Worm (Caenorhabditis elegans) whole organism, early embryonic: Measurements from ENCODE around the gene egl-45.
A peak's percentile ranks its signal among the peaks of the same experiment; 100 is the strongest.

Source experiments
- B0310.2 ChIP-seq: sonication (generic microtip); optimal IDR thresholded peaks from 2 replicates; lab custom pipeline; 2016; ENCODE audit warnings: mild to moderate bottlenecking, missing genetic modification characterization, missing compliant biosample characterization
- F13C5.2 ChIP-seq: sonication (generic microtip); optimal IDR thresholded peaks from 2 replicates; lab custom pipeline; 2017; ENCODE audit warnings: mild to moderate bottlenecking, missing genetic modification characterization, inconsistent platforms, missing compliant biosample characterization
- aly-1 ChIP-seq: sonication (generic microtip); optimal IDR thresholded peaks from 2 replicates; lab custom pipeline; 2016; ENCODE audit warnings: missing genetic modification characterization, missing compliant biosample characterization
- ama-1 ChIP-seq: fragments of 150-350 bp; optimal IDR thresholded peaks from 2 replicates; lab custom pipeline; 2014
- ceh-13 ChIP-seq: fragments of 200-800 bp; sonication (Bioruptor generic); optimal IDR thresholded peaks from 2 replicates; lab custom pipeline; 2018; ENCODE audit warnings: mild to moderate bottlenecking, missing genetic modification characterization, missing compliant biosample characterization
- ceh-36 ChIP-seq: sonication (generic microtip); optimal IDR thresholded peaks from 2 replicates; lab custom pipeline; 2016; ENCODE audit warnings: missing genetic modification characterization, inconsistent platforms, missing compliant biosample characterization
- ets-7 ChIP-seq: sonication (generic microtip); optimal IDR thresholded peaks from 2 replicates; lab custom pipeline; 2016; ENCODE audit warnings: missing genotype, missing genetic modification characterization, missing compliant biosample characterization
- flt-1 ChIP-seq: fragments of 200-800 bp; sonication (Bioruptor generic); IDR thresholded peaks from 2 replicates; pipeline ENCODE4 v1.3.6; 2022; ENCODE audit warnings: missing genetic modification characterization, missing compliant biosample characterization
- hmbx-1 ChIP-seq: sonication (generic microtip); optimal IDR thresholded peaks from 2 replicates; lab custom pipeline; 2016; ENCODE audit warnings: mild to moderate bottlenecking, missing genetic modification characterization, missing compliant biosample characterization
- hmg-4 ChIP-seq: fragments of 200-800 bp; sonication (Bioruptor generic); optimal IDR thresholded peaks from 2 replicates; lab custom pipeline; 2018; ENCODE audit warnings: mild to moderate bottlenecking, missing genetic modification characterization, missing compliant biosample characterization
- hnd-1 ChIP-seq: sonication (generic microtip); optimal IDR thresholded peaks from 2 replicates; lab custom pipeline; 2016; ENCODE audit warnings: missing genetic modification characterization, missing compliant biosample characterization
- pes-1 ChIP-seq: fragments of 200-800 bp; sonication (Bioruptor generic); IDR thresholded peaks from 2 replicates; pipeline ENCODE4 v1.3.6; 2022; ENCODE audit warnings: missing genetic modification reagents, missing genetic modification characterization, missing compliant biosample characterization
- scrt-1 ChIP-seq: fragments of 200-800 bp; sonication (Bioruptor generic); IDR thresholded peaks from 2 replicates; pipeline ENCODE4 v1.3.6; 2022; ENCODE audit warnings: missing genetic modification characterization, missing compliant biosample characterization
- sea-1 ChIP-seq: fragments of 200-800 bp; sonication (Bioruptor generic); conservative IDR thresholded peaks from 2 replicates; pipeline ENCODE4 v1.3.6; 2022; ENCODE audit warnings: missing genetic modification characterization, missing compliant biosample characterization
- tbx-11 ChIP-seq: fragments of 200-800 bp; sonication (Bioruptor generic); IDR thresholded peaks from 2 replicates; pipeline ENCODE4 v1.3.6; 2022; ENCODE audit warnings: missing genetic modification characterization, missing compliant biosample characterization
- tbx-37 ChIP-seq: fragments of 200-800 bp; sonication (Bioruptor generic); conservative IDR thresholded peaks from 2 replicates; pipeline ENCODE4 v1.3.6; 2022; ENCODE audit warnings: missing genetic modification reagents, missing genetic modification characterization, missing compliant biosample characterization
- tra-4 ChIP-seq: sonication (generic microtip); optimal IDR thresholded peaks from 2 replicates; lab custom pipeline; 2017; ENCODE audit warnings: missing genetic modification characterization, missing compliant biosample characterization

egl-45 gene

ce11 chrIII:7860885-7861284 lies 32.5 kb upstream of the egl-45 start, which contains the start of gene cuc-1:
Gene cuc-1, minus strand, starts transcription at chrIII:7860985.
- no peak for TF ChIP-seq B0310.2 (tag; lab: Kevin White, UChicago)

- TF ChIP-seq flt-1: no peak
- TF ChIP-seq F13C5.2 (tag; lab: Kevin White, UChicago): no peak
- no peak for TF ChIP-seq hmbx-1
- TF ChIP-seq ceh-13 (GFP tag; lab: Kevin White, UChicago): no peak
- no peak for TF ChIP-seq tbx-11 (GFP tag; lab: Robert Waterston, UW)
- no peak for TF ChIP-seq tbx-37
- TF ChIP-seq tra-4 (tag; lab: Kevin White, UChicago): no peak
- TF ChIP-seq pes-1 (GFP tag; lab: Robert Waterston, UW): no peak
- no peak for TF ChIP-seq hnd-1 (tag; lab: Kevin White, UChicago)
- TF ChIP-seq ets-7: no peak
- TF ChIP-seq ceh-36 (tag; lab: Kevin White, UChicago): no peak
- TF ChIP-seq hmg-4: no peak
- no peak for TF ChIP-seq sea-1 (GFP tag; lab: Robert Waterston, UW)
- no peak for TF ChIP-seq scrt-1
- no peak for TF ChIP-seq aly-1 (tag; lab: Kevin White, UChicago)
- no peak for TF ChIP-seq ama-1 (lab: Kevin White, UChicago)
- no peak for TF ChIP-seq B0310.2 (tag; lab: Kevin White, UChicago)
Observed at ce11 chrIII:7859313-7859712, 30.9 kb upstream of the egl-45 start, which contains the start of gene tomm-7. Gene tomm-7, plus strand, starts transcription at chrIII:7859613.

- TF ChIP-seq sea-1 (GFP tag; lab: Robert Waterston, UW): no peak
- TF ChIP-seq tbx-37: 0 out of 2 replicates have a peak, but pooled peaks have one; percentile 14
Observed at ce11 chrIII:7858407-7859029, 30.1 kb upstream of the egl-45 start, which contains the start of the genes coq-5 and ufm-1. Gene coq-5, minus strand, starts transcription at chrIII:7858457. Gene ufm-1, plus strand, starts transcription at chrIII:7858979.

ce11 chrIII:7857142-7857541 lies 28.7 kb upstream of the egl-45 start, which contains the start of gene tag-307:
Gene tag-307, minus strand, starts transcription at chrIII:7857242.
- TF ChIP-seq tra-4 (tag; lab: Kevin White, UChicago) (no peak), hmbx-1 (no peak), ceh-36 (tag; lab: Kevin White, UChicago) (no peak)

ce11 chrIII:7855468-7855867 lies 27.0 kb upstream of the egl-45 start:
- TF ChIP-seq tra-4 (tag; lab: Kevin White, UChicago) (no peak), hnd-1 (tag; lab: Kevin White, UChicago) (no peak), F13C5.2 (tag; lab: Kevin White, UChicago) (no peak), hmg-4 (no peak), ceh-13 (GFP tag; lab: Kevin White, UChicago) (no peak), flt-1 (no peak), scrt-1 (no peak), B0310.2 (tag; lab: Kevin White, UChicago) (no peak), hmbx-1 (no peak), pes-1 (GFP tag; lab: Robert Waterston, UW) (no peak), ama-1 (lab: Kevin White, UChicago) (no peak), aly-1 (tag; lab: Kevin White, UChicago) (no peak)

ce11 chrIII:7854494-7855184 lies 26.2 kb upstream of the egl-45 start, which contains the start of gene rpl-35:
Gene rpl-35, plus strand, starts transcription at chrIII:7855134.
- TF ChIP-seq aly-1 (tag; lab: Kevin White, UChicago): no peak
- peak; percentile 80 for TF ChIP-seq flt-1
- TF ChIP-seq tbx-37: peak; percentile 74
- peak; percentile 77 for TF ChIP-seq sea-1 (GFP tag; lab: Robert Waterston, UW)
- TF ChIP-seq ceh-13 (GFP tag; lab: Kevin White, UChicago): peak; percentile 49
- TF ChIP-seq ceh-36 (tag; lab: Kevin White, UChicago): peak; percentile 64
- peak; percentile 52 for TF ChIP-seq hnd-1 (tag; lab: Kevin White, UChicago)
- TF ChIP-seq ama-1 (lab: Kevin White, UChicago): no peak
- no peak for TF ChIP-seq hmg-4
- TF ChIP-seq tbx-11 (GFP tag; lab: Robert Waterston, UW): peak; percentile 82
- peak; percentile 41 for TF ChIP-seq tra-4 (tag; lab: Kevin White, UChicago)
- peak; percentile 77 for TF ChIP-seq pes-1 (GFP tag; lab: Robert Waterston, UW)
- peak; percentile 72 for TF ChIP-seq scrt-1
- TF ChIP-seq B0310.2 (tag; lab: Kevin White, UChicago): peak; percentile 50
- TF ChIP-seq F13C5.2 (tag; lab: Kevin White, UChicago): peak; percentile 98
- peak; percentile 67 for TF ChIP-seq hmbx-1
- peak; percentile 56 for TF ChIP-seq ets-7

ce11 chrIII:7848173-7848572 lies 19.7 kb upstream of the egl-45 start:
- TF ChIP-seq F13C5.2 (tag; lab: Kevin White, UChicago) (no peak), ceh-36 (tag; lab: Kevin White, UChicago) (no peak), hmg-4 (no peak), scrt-1 (no peak), tbx-37 (no peak), ets-7 (no peak), sea-1 (GFP tag; lab: Robert Waterston, UW) (no peak), pes-1 (GFP tag; lab: Robert Waterston, UW) (no peak), ama-1 (lab: Kevin White, UChicago) (no peak)

ce11 chrIII:7843536-7843935 lies 15.1 kb upstream of the egl-45 start, which contains the start of gene ZK652.8:
Gene ZK652.8, minus strand, starts transcription at chrIII:7843636.
- no peak for TF ChIP-seq pes-1 (GFP tag; lab: Robert Waterston, UW)
- TF ChIP-seq hmg-4: no peak
- no peak for TF ChIP-seq hmbx-1
- TF ChIP-seq ceh-36 (tag; lab: Kevin White, UChicago): no peak
